Worm (Caenorhabditis elegans) whole organism, L4 larva: Measurements from ENCODE around the gene eef-1B.2.
A peak's percentile ranks its signal among the peaks of the same experiment; 100 is the strongest.

Experiments used
- D1046.2 ChIP-seq: fragments of 200-800 bp; sonication (Bioruptor generic); IDR thresholded peaks from 2 replicates; pipeline ENCODE4 v1.3.6; 2022; ENCODE audit warnings: missing genetic modification characterization, missing compliant biosample characterization
- F10B5.3 ChIP-seq: sonication (generic microtip); optimal IDR thresholded peaks from 2 replicates; lab custom pipeline; 2016; ENCODE audit warnings: mild to moderate bottlenecking, missing genetic modification characterization, missing compliant biosample characterization
- F37D6.2 ChIP-seq: sonication (generic microtip); optimal IDR thresholded peaks from 2 replicates; lab custom pipeline; 2016; ENCODE audit warnings: mild to moderate bottlenecking, missing genetic modification characterization, missing compliant biosample characterization
- F49E8.2 ChIP-seq: sonication (generic microtip); optimal IDR thresholded peaks from 2 replicates; lab custom pipeline; 2016; ENCODE audit warnings: missing compliant biosample characterization, mild to moderate bottlenecking, missing genetic modification characterization, borderline replicate concordance
- T20F7.1 ChIP-seq: fragments of 200-800 bp; sonication (Bioruptor generic); optimal IDR thresholded peaks from 2 replicates; lab custom pipeline; 2018; ENCODE audit warnings: mild to moderate bottlenecking, missing genetic modification characterization, missing compliant biosample characterization
- T26A8.4 ChIP-seq: fragments of 200-800 bp; sonication (Bioruptor generic); IDR thresholded peaks from 2 replicates; pipeline ENCODE4 v1.3.6; 2022; ENCODE audit warnings: missing genetic modification characterization, missing compliant biosample characterization
- Y48G9A.11 ChIP-seq: fragments of 200-800 bp; sonication (Bioruptor generic); IDR thresholded peaks from 2 replicates; pipeline ENCODE4 v1.3.6; 2022; ENCODE audit warnings: missing genetic modification reagents, missing genetic modification characterization, missing compliant biosample characterization
- Y75B8A.6 ChIP-seq: fragments of 200-800 bp; sonication (Bioruptor generic); IDR thresholded peaks from 2 replicates; pipeline ENCODE4 v1.3.6; 2022; ENCODE audit warnings: missing genetic modification reagents, missing genetic modification characterization, missing compliant biosample characterization
- ZK337.2 ChIP-seq: fragments of 200-800 bp; sonication (Bioruptor generic); IDR thresholded peaks from 2 replicates; pipeline ENCODE4 v1.3.6; 2022; ENCODE audit warnings: missing genetic modification reagents, missing genetic modification characterization, missing compliant biosample characterization
- aha-1 ChIP-seq: fragments of 150-350 bp; peaks from one replicate; lab custom pipeline; 2014; ENCODE audit warnings: missing biosample characterization, missing genetic modification characterization
- aly-2 ChIP-seq: sonication (generic microtip); optimal IDR thresholded peaks from 2 replicates; lab custom pipeline; 2018; ENCODE audit warnings: missing biosample characterization, missing genetic modification characterization
- ama-1 ChIP-seq: fragments of 150-350 bp; optimal IDR thresholded peaks from 2 replicates; lab custom pipeline; 2014; ENCODE audit warnings: inconsistent platforms, mixed read lengths
- ceh-32 ChIP-seq: sonication (generic microtip); optimal IDR thresholded peaks from 2 replicates; lab custom pipeline; 2016; ENCODE audit warnings: mild to moderate bottlenecking, missing genetic modification characterization, missing compliant biosample characterization; ENCODE audit not compliant: poor library complexity
- ceh-44 ChIP-seq: fragments of 200-800 bp; sonication (Bioruptor generic); IDR thresholded peaks from 2 replicates; pipeline ENCODE4 v1.3.6; 2022; ENCODE audit warnings: missing genetic modification reagents, missing genetic modification characterization, missing compliant biosample characterization
- ceh-62 ChIP-seq: sonication (generic microtip); optimal IDR thresholded peaks from 2 replicates; lab custom pipeline; 2017; ENCODE audit warnings: missing biosample characterization, missing genetic modification characterization
- cey-2 ChIP-seq: sonication (generic microtip); optimal IDR thresholded peaks from 3 replicates; lab custom pipeline; 2017; ENCODE audit warnings: missing genetic modification characterization, mild to moderate bottlenecking, missing compliant biosample characterization, antibody characterized with exemption, borderline replicate concordance; ENCODE audit not compliant: insufficient read depth
- daf-12 ChIP-seq: fragments of 150-350 bp; optimal IDR thresholded peaks from 2 replicates; lab custom pipeline; 2014; ENCODE audit warnings: missing biosample characterization, missing genetic modification reagents, missing genetic modification characterization
- duxl-1 ChIP-seq: sonication (generic microtip); optimal IDR thresholded peaks from 2 replicates; lab custom pipeline; 2016; ENCODE audit warnings: mild to moderate bottlenecking, missing genetic modification characterization, moderate library complexity, missing compliant biosample characterization; ENCODE audit not compliant: poor library complexity
- egl-43 ChIP-seq: fragments of 200-800 bp; sonication (Bioruptor generic); IDR thresholded peaks from 2 replicates; pipeline ENCODE4 v1.3.6; 2022; ENCODE audit warnings: missing genetic modification reagents, missing genetic modification characterization, missing compliant biosample characterization
- hif-1 ChIP-seq, 2 experiments: sonication (generic microtip); optimal IDR thresholded peaks; 2 replicates each; lab custom pipeline; 2016 to 2017; ENCODE audit warnings: missing compliant biosample characterization in 2 of 2, missing genetic modification characterization in 2 of 2, missing genetic modification reagents in 2 of 2, missing genotype in 2 of 2, mild to moderate bottlenecking in 1 of 2
- hlh-11 ChIP-seq: fragments of 200-800 bp; sonication (Bioruptor generic); optimal IDR thresholded peaks from 2 replicates; lab custom pipeline; 2018; ENCODE audit warnings: mild to moderate bottlenecking, missing genetic modification characterization, missing compliant biosample characterization
- hmg-1.1 ChIP-seq: fragments of 200-800 bp; sonication (Bioruptor generic); IDR thresholded peaks from 2 replicates; pipeline ENCODE4 v1.3.6; 2022; ENCODE audit warnings: missing genetic modification reagents, missing genetic modification characterization, missing compliant biosample characterization
- jun-1 ChIP-seq: fragments of 150-350 bp; optimal IDR thresholded peaks from 2 replicates; lab custom pipeline; 2014; ENCODE audit warnings: missing biosample characterization, missing genetic modification reagents, missing genetic modification characterization
- lim-7 ChIP-seq: fragments of 200-800 bp; sonication (Bioruptor generic); IDR thresholded peaks from 2 replicates; pipeline ENCODE4 v1.3.6; 2022; ENCODE audit warnings: missing genetic modification characterization, missing compliant biosample characterization
- lin-38 ChIP-seq: fragments of 200-800 bp; sonication (Bioruptor generic); IDR thresholded peaks from 2 replicates; pipeline ENCODE4 v1.3.6; 2022; ENCODE audit warnings: missing genetic modification reagents, missing genetic modification characterization, missing compliant biosample characterization
- madf-5 ChIP-seq, 2 experiments: fragments of 200-800 bp; sonication (Bioruptor generic); IDR thresholded peaks; 2 replicates each; pipeline ENCODE4 v1.3.6; 2022; ENCODE audit warnings: missing compliant biosample characterization in 2 of 2, missing genetic modification characterization in 2 of 2
- madf-9 ChIP-seq: fragments of 200-800 bp; sonication (Bioruptor generic); conservative IDR thresholded peaks from 2 replicates; pipeline ENCODE4 v1.3.6; 2022; ENCODE audit warnings: missing genetic modification reagents, missing genetic modification characterization, missing compliant biosample characterization
- mes-2 ChIP-seq: sonication (generic microtip); optimal IDR thresholded peaks from 2 replicates; lab custom pipeline; 2016; ENCODE audit warnings: missing genotype, mild to moderate bottlenecking, missing genetic modification characterization, missing compliant biosample characterization; ENCODE audit not compliant: poor library complexity, severe bottlenecking
- nhr-10 ChIP-seq: fragments of 150-350 bp; optimal IDR thresholded peaks from 2 replicates; lab custom pipeline; 2014; ENCODE audit warnings: missing biosample characterization, missing genetic modification characterization
- nhr-102 ChIP-seq: sonication (generic microtip); optimal IDR thresholded peaks from 2 replicates; lab custom pipeline; 2016; ENCODE audit warnings: mild to moderate bottlenecking, missing genetic modification characterization, moderate library complexity, missing compliant biosample characterization
- nhr-11 ChIP-seq: fragments of 150-350 bp; optimal IDR thresholded peaks from 2 replicates; lab custom pipeline; 2014; ENCODE audit warnings: missing biosample characterization, missing genetic modification characterization
- nhr-111 ChIP-seq: fragments of 200-800 bp; sonication (Bioruptor generic); optimal IDR thresholded peaks from 2 replicates; lab custom pipeline; 2018; ENCODE audit warnings: mild to moderate bottlenecking, missing genetic modification characterization, missing compliant biosample characterization
- nhr-42 ChIP-seq: fragments of 200-800 bp; sonication (Bioruptor generic); IDR thresholded peaks from 2 replicates; pipeline ENCODE4 v1.3.6; 2022; ENCODE audit warnings: missing genetic modification characterization, missing compliant biosample characterization
- nhr-6 ChIP-seq: fragments of 150-350 bp; optimal IDR thresholded peaks from 2 replicates; lab custom pipeline; 2014; ENCODE audit warnings: missing biosample characterization, missing genetic modification characterization
- nhr-76 ChIP-seq: fragments of 150-350 bp; optimal IDR thresholded peaks from 2 replicates; lab custom pipeline; 2014; ENCODE audit warnings: missing biosample characterization, missing genetic modification characterization
- nhr-77 ChIP-seq: fragments of 150-350 bp; optimal IDR thresholded peaks from 2 replicates; lab custom pipeline; 2014; ENCODE audit warnings: missing biosample characterization, missing genetic modification characterization
- php-3 ChIP-seq: fragments of 200-800 bp; sonication (Bioruptor generic); IDR thresholded peaks from 2 replicates; pipeline ENCODE4 v1.3.6; 2022; ENCODE audit warnings: missing genetic modification reagents, missing genetic modification characterization, missing compliant biosample characterization
- sdz-12 ChIP-seq: fragments of 200-800 bp; sonication (Bioruptor generic); optimal IDR thresholded peaks from 2 replicates; lab custom pipeline; 2018; ENCODE audit warnings: mild to moderate bottlenecking, missing genetic modification characterization, missing compliant biosample characterization
- skn-1 ChIP-seq: fragments of 150-350 bp; optimal IDR thresholded peaks from 2 replicates; lab custom pipeline; 2014; ENCODE audit warnings: missing biosample characterization, missing genetic modification characterization
- snpc-1.2 ChIP-seq: fragments of 200-800 bp; sonication (Bioruptor generic); IDR thresholded peaks from 2 replicates; pipeline ENCODE4 v1.3.6; 2022; ENCODE audit warnings: missing genetic modification reagents, missing genetic modification characterization, missing compliant biosample characterization
- tag-97 ChIP-seq: fragments of 200-800 bp; sonication (Bioruptor generic); IDR thresholded peaks from 2 replicates; pipeline ENCODE4 v1.3.6; 2022; ENCODE audit warnings: missing genetic modification characterization, missing compliant biosample characterization
- unc-130 ChIP-seq: sonication (generic microtip); optimal IDR thresholded peaks from 2 replicates; lab custom pipeline; 2016; ENCODE audit warnings: missing genetic modification reagents, missing genetic modification characterization, missing compliant biosample characterization
- unc-39 ChIP-seq: sonication (generic microtip); optimal IDR thresholded peaks from 2 replicates; lab custom pipeline; 2017; ENCODE audit warnings: missing biosample characterization, missing genetic modification characterization
- vab-7 ChIP-seq: fragments of 200-800 bp; sonication (Bioruptor generic); IDR thresholded peaks from 2 replicates; pipeline ENCODE4 v1.3.6; 2022; ENCODE audit warnings: missing genetic modification reagents, missing genetic modification characterization, missing compliant biosample characterization
- ztf-7 ChIP-seq: fragments of 150-350 bp; optimal IDR thresholded peaks from 2 replicates; lab custom pipeline; 2014; ENCODE audit warnings: missing biosample characterization, missing genetic modification characterization

Gene eef-1B.2

DNA sequence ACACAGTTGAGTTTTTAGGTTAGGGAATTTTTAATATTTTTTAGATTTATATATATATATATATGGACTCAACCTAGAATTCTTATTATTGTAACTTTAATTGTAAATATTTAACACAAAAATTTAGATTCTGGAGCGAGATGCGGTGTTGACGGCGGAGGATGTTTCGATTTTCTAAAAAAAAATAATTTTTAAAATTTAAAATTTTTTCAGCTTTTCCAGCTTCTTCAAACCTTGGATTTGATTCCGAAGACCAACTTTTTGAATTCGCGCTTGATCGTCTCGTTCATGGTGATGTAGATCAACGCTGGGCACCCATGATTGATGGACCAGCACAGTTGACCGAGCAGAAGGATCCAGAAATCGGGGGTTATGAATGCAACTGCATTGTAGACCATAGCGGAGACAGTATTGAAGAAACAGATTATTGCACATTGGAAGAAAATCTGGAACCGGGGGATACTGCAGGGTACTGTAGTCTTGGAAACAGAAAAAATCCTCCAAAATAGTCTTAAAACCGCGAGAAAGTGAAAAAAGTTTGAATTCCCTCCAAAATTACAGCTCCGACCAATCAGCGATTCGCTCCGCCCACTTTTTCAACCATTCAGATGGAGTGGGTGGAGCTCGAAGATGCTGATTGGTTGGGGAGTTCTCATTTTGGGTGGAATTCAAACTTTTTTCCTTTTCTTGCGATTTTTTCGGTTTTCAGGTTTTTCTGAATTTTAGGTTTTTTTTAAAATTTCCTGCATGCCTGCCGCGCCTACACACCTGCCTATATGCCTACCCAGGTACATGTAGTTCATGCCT is 12.4 kb downstream of the eef-1B.2 start:
- peak; percentile 37; the same call in 1 of the 2 replicates for TF ChIP-seq vab-7
- TF ChIP-seq ceh-62 (tag; lab: Kevin White, UChicago), result no peak
- no peak for TF ChIP-seq T20F7.1 (GFP tag; lab: Kevin White, UChicago)
- TF ChIP-seq aly-2 (tag; lab: Kevin White, UChicago), result peak; percentile 92
- TF ChIP-seq cey-2 (tag; lab: Kevin White, UChicago), result no peak
- TF ChIP-seq lin-38 (GFP tag; lab: Robert Waterston, UW), result peak; percentile 42
- no peak for TF ChIP-seq unc-39 (tag; lab: Kevin White, UChicago)
- no peak for TF ChIP-seq php-3 (GFP tag; lab: Robert Waterston, UW)
- TF ChIP-seq madf-9 (GFP tag; lab: Robert Waterston, UW), result no peak
- TF ChIP-seq nhr-10 (tag; lab: Kevin White, UChicago), result no peak
- no peak for TF ChIP-seq F37D6.2 (tag; lab: Kevin White, UChicago)
- TF ChIP-seq hif-1 (tag; optimal IDR thresholded peaks at IDR 0.05; lab: Kevin White, UChicago), result peak in 1 of 2 experiments; percentile 22
- peak; percentile 76 for TF ChIP-seq aha-1 (tag; lab: Kevin White, UChicago)
- no peak for TF ChIP-seq daf-12
- 0 out of 2 replicates have a peak, but pooled peaks have one; percentile 9 for TF ChIP-seq D1046.2 (GFP tag; lab: Robert Waterston, UW)
- TF ChIP-seq ZK337.2 (GFP tag; lab: Robert Waterston, UW), result no peak
- TF ChIP-seq madf-5 (GFP tag; IDR thresholded peaks at IDR 0.05; lab: Robert Waterston, UW), result 0 out of 4 replicates have a peak, but pooled peaks of 1 of the 2 experiments have one; percentile 45
- TF ChIP-seq ceh-44, result no peak
- no peak for TF ChIP-seq nhr-42
- TF ChIP-seq mes-2 (tag; lab: Kevin White, UChicago), result peak; percentile 30
- peak; percentile 6 for TF ChIP-seq duxl-1
- TF ChIP-seq unc-130 (GFP tag; lab: Kevin White, UChicago), result peak; percentile 1
- no peak for TF ChIP-seq F49E8.2
- peak; percentile 9 for TF ChIP-seq sdz-12 (GFP tag; lab: Kevin White, UChicago)
- TF ChIP-seq tag-97, result 0 out of 2 replicates have a peak, but pooled peaks have one; percentile 48
- no peak for TF ChIP-seq nhr-77 (tag; lab: Kevin White, UChicago)
- 0 out of 2 replicates have a peak, but pooled peaks have one; percentile 25 for TF ChIP-seq T26A8.4 (GFP tag; lab: Robert Waterston, UW)
- TF ChIP-seq nhr-111 (GFP tag; lab: Kevin White, UChicago), result no peak
- TF ChIP-seq hmg-1.1, result peak; percentile 15; the same call in 1 of the 2 replicates
- no peak for TF ChIP-seq ztf-7 (tag; lab: Kevin White, UChicago)
- TF ChIP-seq ama-1 (lab: Kevin White, UChicago), result peak; percentile 64
- TF ChIP-seq F10B5.3 (tag; lab: Kevin White, UChicago), result no peak
- 0 out of 2 replicates have a peak, but pooled peaks have one; percentile 32 for TF ChIP-seq snpc-1.2 (GFP tag; lab: Robert Waterston, UW)
- peak; percentile 29 for TF ChIP-seq nhr-102 (tag; lab: Kevin White, UChicago)
- peak; percentile 5 for TF ChIP-seq hlh-11 (tag; lab: Kevin White, UChicago)
- TF ChIP-seq ceh-32 (tag; lab: Kevin White, UChicago), result no peak
- no peak for TF ChIP-seq nhr-76 (tag; lab: Kevin White, UChicago)
- peak; percentile 29 for TF ChIP-seq jun-1 (tag; lab: Kevin White, UChicago)
- no peak for TF ChIP-seq nhr-11
- TF ChIP-seq Y48G9A.11 (GFP tag; lab: Robert Waterston, UW), result no peak
- no peak for TF ChIP-seq nhr-6 (tag; lab: Kevin White, UChicago)
- TF ChIP-seq skn-1, result no peak
- 0 out of 2 replicates have a peak, but pooled peaks have one; percentile 8 for TF ChIP-seq egl-43
- 0 out of 2 replicates have a peak, but pooled peaks have one; percentile 7 for TF ChIP-seq lim-7 (GFP tag; lab: Robert Waterston, UW)
- TF ChIP-seq Y75B8A.6, result no peak
